Worm (Caenorhabditis elegans): ENCODE measurements around the gene H12C20.7.
A peak's percentile ranks its signal among the peaks of the same experiment; 100 is the strongest.

Gene H12C20.7

DNA sequence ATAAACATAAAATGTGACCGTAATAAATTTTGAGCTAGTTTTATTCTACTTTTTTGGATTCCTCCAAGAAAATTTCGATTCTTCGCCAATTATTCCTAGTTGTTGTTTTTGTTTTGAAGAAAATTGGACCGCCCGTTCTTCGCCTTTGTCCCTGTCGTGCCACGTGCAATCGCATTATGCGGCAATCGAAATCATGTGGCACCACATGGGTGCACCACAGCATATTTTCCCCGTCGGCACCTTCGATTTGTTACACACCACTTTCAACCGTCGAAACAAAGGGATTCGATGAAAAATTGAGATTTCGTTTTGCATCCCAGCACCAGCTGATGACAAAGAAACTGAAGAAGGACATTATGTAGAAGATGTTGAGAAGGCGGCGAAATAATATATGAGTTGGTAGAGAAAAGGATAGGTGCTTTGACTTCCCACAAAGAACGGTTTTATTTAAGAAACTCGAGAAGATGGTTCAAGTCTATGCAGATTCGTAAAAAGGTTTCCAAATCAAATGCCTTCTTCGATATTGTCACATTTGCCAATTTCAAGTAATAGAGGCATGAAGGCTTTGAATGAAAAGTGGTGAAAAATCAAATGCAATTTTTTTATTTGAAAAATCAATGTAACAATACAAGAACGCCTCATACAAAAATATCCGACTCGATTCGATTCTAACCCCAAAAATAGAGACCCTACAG is 44.0 kb downstream of the H12C20.7 start:
- TF ChIP-seq unc-62 (GFP tag; optimal IDR thresholded peaks at IDR 0.05 in 1 of 2) (peak in 1 of 2 experiments; percentile 91), unc-62 (tag; optimal IDR thresholded peaks at IDR 0.05) (no peak), rbr-2 (tag; optimal IDR thresholded peaks at IDR 0.05) (no peak), hlh-30 (tag; optimal IDR thresholded peaks at IDR 0.05; ENCODE audit: insufficient read depth) (peak; percentile 50)

DNA sequence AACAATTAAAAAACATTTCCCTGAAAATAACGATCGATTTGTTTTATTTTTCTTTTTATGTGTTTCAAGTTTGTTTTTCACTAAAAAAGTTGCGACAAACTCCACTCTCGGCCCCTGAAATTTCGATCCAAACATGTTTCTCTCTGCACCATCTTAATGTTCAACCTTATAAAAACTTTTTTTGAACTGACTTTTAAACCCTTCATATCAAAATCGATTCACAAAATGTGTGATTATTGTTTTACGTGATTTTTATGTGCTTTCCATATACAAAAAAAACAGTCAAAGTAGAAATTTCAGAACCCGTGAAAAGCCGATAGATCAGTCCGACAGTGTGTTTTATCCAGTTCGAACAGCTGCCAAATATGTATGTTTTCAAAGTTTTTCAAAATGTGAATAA is 45.3 kb downstream of the H12C20.7 start, which contains the start of gene ccch-1:
Gene ccch-1, plus strand, starts transcription at position 301 of the 400 bp plus-strand sequence.
- TF ChIP-seq lir-3 (tag; optimal IDR thresholded peaks at IDR 0.05) (no peak), lim-7 (GFP tag; IDR thresholded peaks at IDR 0.05) (no peak), nhr-77 (tag; optimal IDR thresholded peaks at IDR 0.05) (no peak)

DNA sequence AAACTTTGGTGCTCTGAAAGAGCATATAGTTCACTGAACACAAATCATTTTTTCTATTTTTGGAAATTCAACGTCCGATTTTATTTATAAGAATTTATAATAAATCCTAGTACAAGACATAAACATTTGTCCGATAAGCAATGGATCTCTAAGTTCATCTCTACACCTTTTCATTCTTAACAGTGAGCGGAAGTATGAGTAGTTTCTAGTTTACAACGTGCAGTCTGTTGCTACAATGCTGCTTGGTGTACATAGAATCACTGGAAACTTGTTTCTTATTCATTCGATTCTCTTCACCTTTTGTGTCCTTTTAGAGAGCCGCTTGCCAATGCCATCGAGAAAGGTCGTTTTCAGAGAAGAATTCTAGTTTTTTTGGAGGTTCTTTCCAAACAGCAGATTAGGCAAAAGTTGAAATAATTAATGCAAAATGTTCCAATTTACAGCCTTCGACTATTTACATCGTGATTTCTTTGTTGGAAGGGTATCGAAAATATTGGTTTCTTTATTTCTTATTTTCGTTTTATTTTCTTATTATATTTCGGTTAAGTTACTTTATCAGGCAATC is 45.8 kb downstream of the H12C20.7 start:
- TF ChIP-seq unc-62 (GFP tag; optimal IDR thresholded peaks at IDR 0.05 in 1 of 2) (peak in 1 of 2 experiments; percentile 91), unc-62 (tag; optimal IDR thresholded peaks at IDR 0.05) (no peak), egl-27 (tag; optimal IDR thresholded peaks at IDR 0.05) (no peak)

DNA sequence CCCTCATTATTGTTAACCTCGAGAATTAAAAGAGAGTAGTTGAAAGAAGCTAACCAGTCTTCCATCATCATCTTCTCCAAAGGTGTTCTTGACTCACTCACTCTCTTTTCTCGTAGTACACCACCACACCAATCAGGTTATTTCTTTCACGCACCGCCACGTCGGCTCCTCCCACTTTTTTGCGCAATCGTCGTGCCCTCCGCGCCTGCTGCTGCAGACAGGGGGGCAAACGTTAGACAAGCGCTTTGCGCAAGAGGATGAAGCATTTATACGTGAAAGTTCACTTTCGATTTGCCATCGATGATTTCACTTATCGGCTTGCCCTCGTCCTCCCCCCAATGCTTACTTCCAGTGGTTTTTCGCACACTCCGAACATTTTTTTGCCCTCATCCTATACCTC is 47.5 kb downstream of the H12C20.7 start:
- TF ChIP-seq nhr-10 (tag; optimal IDR thresholded peaks at IDR 0.05) = no peak
- no peak for TF ChIP-seq F37D6.2 (tag; optimal IDR thresholded peaks at IDR 0.05)
- TF ChIP-seq D1046.2 (GFP tag; IDR thresholded peaks at IDR 0.05) = 0 out of 2 replicates have a peak, but pooled peaks have one; percentile 32
- TF ChIP-seq egl-43 (GFP tag; IDR thresholded peaks at IDR 0.05) = 0 out of 2 replicates have a peak, but pooled peaks have one; percentile 39
- no peak for TF ChIP-seq nhr-48 (tag; optimal IDR thresholded peaks at IDR 0.05)
- TF ChIP-seq set-16 (GFP tag; IDR thresholded peaks at IDR 0.05) = peak; percentile 38
- TF ChIP-seq ceh-32 (tag; optimal IDR thresholded peaks at IDR 0.05; ENCODE audit: poor library complexity) = no peak
- TF ChIP-seq nhr-42 (GFP tag; IDR thresholded peaks at IDR 0.05) = no peak
- peak; percentile 42 for TF ChIP-seq mxl-3 (GFP tag; optimal IDR thresholded peaks at IDR 0.05)
- no peak for TF ChIP-seq vab-7 (GFP tag; IDR thresholded peaks at IDR 0.05)
- 0 out of 2 replicates have a peak, but pooled peaks have one; percentile 32 for TF ChIP-seq hmg-1.1 (GFP tag; IDR thresholded peaks at IDR 0.05)
- TF ChIP-seq nhr-102 (tag; optimal IDR thresholded peaks at IDR 0.05) = no peak
- TF ChIP-seq lim-7 (GFP tag; IDR thresholded peaks at IDR 0.05) = no peak
- no peak for TF ChIP-seq Y48G9A.11 (GFP tag; IDR thresholded peaks at IDR 0.05)
- TF ChIP-seq fos-1 (tag; optimal IDR thresholded peaks at IDR 0.05) = no peak
- TF ChIP-seq spr-1 (tag; optimal IDR thresholded peaks at IDR 0.05) = no peak

DNA sequence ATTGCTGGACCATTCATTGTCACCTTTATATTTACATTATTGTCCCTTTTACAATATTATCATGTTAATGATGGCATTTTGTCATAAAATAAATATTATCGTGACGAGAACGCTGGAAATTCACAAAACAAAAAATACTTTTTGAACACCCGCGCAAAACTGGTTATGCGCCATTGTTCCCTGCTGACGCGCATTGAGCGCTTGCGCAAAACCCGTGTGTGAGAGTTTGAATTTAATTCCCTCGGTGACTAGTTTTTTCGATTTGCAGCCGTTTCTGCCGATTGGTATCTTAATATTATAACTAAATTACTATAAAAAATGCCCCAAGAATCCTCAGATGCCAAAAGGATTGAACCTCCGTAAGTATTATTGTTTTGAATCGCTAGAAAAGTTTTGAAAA is 51.3 kb downstream of the H12C20.7 start, which contains the start of gene pafo-1:
Gene pafo-1, plus strand, starts transcription at position 256 of the 400 bp plus-strand sequence.
- TF ChIP-seq spr-1 (tag; optimal IDR thresholded peaks at IDR 0.05) = peak; percentile 67
- TF ChIP-seq spr-3 (GFP tag; optimal IDR thresholded peaks at IDR 0.05) = peak; percentile 39
- no peak for TF ChIP-seq lir-3 (tag; optimal IDR thresholded peaks at IDR 0.05)
- TF ChIP-seq ama-1 (optimal IDR thresholded peaks at IDR 0.05) = no peak
- TF ChIP-seq nhr-42 (GFP tag; IDR thresholded peaks at IDR 0.05) = peak; percentile 84
- TF ChIP-seq dmd-8 (GFP tag; IDR thresholded peaks at IDR 0.05) = no peak
- no peak for TF ChIP-seq snpc-4 (tag; optimal IDR thresholded peaks at IDR 0.05)
- TF ChIP-seq Y5F2A.4 (GFP tag; optimal IDR thresholded peaks at IDR 0.05) = no peak
- TF ChIP-seq daf-12 (tag; optimal IDR thresholded peaks at IDR 0.05) = no peak
- TF ChIP-seq vab-7 (GFP tag; IDR thresholded peaks at IDR 0.05) = no peak
- TF ChIP-seq ces-1 (GFP tag; optimal IDR thresholded peaks at IDR 0.05) = no peak
- TF ChIP-seq nhr-76 (tag; optimal IDR thresholded peaks at IDR 0.05) = no peak
- no peak for TF ChIP-seq R02D3.7 (tag; optimal IDR thresholded peaks at IDR 0.05)
- TF ChIP-seq lim-7 (GFP tag; IDR thresholded peaks at IDR 0.05) = 0 out of 2 replicates have a peak, but pooled peaks have one; percentile 9
- no peak for TF ChIP-seq gei-8 (GFP tag; optimal IDR thresholded peaks at IDR 0.05)
- TF ChIP-seq aly-2 (tag; optimal IDR thresholded peaks at IDR 0.05) = no peak
- TF ChIP-seq Y75B8A.6 (GFP tag; IDR thresholded peaks at IDR 0.05) = no peak
- TF ChIP-seq php-3 (GFP tag; IDR thresholded peaks at IDR 0.05) = peak; percentile 72
- no peak for TF ChIP-seq zfp-2 (tag; optimal IDR thresholded peaks at IDR 0.05)
- no peak for TF ChIP-seq skn-1 (tag; optimal IDR thresholded peaks at IDR 0.05)
- peak; percentile 80 for TF ChIP-seq rbr-2 (tag; optimal IDR thresholded peaks at IDR 0.05)
- no peak for TF ChIP-seq snpc-1.2 (GFP tag; IDR thresholded peaks at IDR 0.05)
- TF ChIP-seq T20F7.1 (GFP tag; optimal IDR thresholded peaks at IDR 0.05) = peak; percentile 76
- peak; percentile 99 for TF ChIP-seq dpl-1 (GFP tag; optimal IDR thresholded peaks at IDR 0.05)
- no peak for TF ChIP-seq ztf-7 (tag; optimal IDR thresholded peaks at IDR 0.05)
- TF ChIP-seq nhr-237 (tag; optimal IDR thresholded peaks at IDR 0.05) = no peak
- TF ChIP-seq mxl-3 (GFP tag; optimal IDR thresholded peaks at IDR 0.05) = peak; percentile 47

Measured in whole organism, L4 larva.